Fruit fly (Drosophila melanogaster) whole organism, larva: ENCODE data around the gene CG5412.
A peak's percentile ranks its signal among the peaks of the same experiment; 100 is the strongest.

Source experiments
- noc ChIP-seq: fragments of 200-800 bp; sonication (Bioruptor generic); optimal IDR thresholded peaks from 3 replicates; lab custom pipeline; 2019; ENCODE audit warnings: missing biosample characterization, mild to moderate bottlenecking, missing genetic modification characterization, moderate library complexity

The CG5412 gene

DNA sequence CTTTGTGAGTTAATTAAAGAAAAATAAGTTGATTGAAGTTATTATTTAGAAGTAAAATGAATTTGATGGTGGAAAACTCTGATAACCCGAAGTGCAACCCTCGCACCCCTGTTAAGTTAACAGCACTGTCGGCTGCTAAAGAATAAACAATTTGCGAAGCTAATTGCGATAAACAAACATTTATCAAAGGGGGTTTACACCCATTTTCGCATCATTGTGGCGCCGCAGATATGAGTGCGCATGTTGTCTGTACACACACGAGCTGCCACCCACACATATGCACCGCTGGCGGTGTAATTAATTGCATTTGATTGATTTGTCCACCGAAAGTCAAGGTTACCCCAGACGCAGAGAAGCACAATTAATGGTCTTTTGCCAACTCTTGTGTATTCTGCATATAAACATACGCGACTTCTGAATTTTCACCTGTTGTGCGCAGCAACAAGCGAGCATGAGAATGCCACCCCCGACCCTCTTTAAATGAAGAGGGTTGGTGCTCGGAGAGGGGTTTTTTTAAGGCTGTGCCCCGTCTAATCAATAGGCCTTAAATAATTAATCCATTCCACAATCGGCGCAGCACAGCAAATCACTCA is 25.3 kb upstream of the CG5412 start:
- TF ChIP-seq noc (tag; lab: Kevin White, UChicago) = no peak

DNA sequence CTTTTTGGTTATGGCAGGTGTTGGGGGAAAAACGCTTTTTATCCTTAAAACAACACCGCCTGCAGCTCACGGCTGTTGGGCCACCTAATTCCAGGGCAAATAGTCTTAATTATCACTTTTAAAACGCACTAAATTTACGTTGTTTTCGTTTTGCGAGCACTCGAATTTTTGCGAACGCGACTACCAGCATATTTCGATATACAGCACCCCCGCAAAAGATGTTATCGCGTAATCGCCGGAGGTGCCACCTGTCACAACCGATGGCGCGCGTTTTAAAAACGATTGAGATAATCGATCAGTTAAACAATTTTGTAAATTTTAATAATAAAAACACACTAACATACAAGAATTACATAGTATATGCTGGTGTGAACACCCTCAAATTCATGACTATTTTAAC is 24.8 kb upstream of the CG5412 start, which contains the start of gene Stat92E:
Gene Stat92E, minus strand, starts transcription at position 219 of the 400 bp plus-strand sequence.
- no peak for TF ChIP-seq noc (tag; lab: Kevin White, UChicago)

DNA sequence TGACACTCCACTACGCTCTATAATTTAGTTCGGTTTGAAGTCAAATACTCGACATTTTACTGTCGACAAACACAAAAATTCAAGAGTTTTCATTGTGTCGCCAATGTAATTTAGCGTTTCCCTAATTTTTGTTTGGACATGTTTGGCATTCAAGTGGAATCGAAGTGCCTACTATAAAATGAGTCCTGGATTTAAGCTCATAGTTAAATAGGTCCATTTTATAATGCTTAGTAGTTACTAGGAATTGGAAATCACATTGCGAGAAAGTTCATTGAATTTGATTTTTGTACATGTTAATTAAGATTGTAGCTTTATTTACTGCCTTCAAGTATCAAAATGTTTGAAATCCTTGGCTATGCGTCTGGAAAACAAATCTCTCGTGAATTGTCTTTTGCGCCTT is 22.6 kb upstream of the CG5412 start, which contains the start of gene att-ORFB:
Gene att-ORFB, minus strand, starts transcription at position 101 of the 400 bp plus-strand sequence.
- TF ChIP-seq noc (tag; lab: Kevin White, UChicago) = no peak

DNA sequence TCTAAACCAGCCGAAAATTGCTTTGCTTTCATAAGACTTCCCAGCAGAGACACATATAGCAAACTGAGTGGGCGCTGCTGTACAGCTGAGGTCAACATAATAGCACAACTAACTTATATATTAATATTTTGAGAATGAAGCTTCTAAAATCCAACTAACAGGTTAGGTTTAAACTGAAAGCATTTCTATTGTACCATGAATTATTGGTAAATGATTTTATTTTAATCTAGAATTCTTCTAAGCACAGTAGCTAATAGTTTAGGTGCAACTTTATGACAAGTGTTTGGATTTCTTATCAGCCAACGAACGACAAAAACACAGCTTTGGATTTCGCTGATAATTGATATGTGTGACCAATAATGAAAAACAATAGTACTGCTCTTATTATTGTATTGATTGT is 21.8 kb upstream of the CG5412 start:
- TF ChIP-seq noc (tag; lab: Kevin White, UChicago) = peak; percentile 39

DNA sequence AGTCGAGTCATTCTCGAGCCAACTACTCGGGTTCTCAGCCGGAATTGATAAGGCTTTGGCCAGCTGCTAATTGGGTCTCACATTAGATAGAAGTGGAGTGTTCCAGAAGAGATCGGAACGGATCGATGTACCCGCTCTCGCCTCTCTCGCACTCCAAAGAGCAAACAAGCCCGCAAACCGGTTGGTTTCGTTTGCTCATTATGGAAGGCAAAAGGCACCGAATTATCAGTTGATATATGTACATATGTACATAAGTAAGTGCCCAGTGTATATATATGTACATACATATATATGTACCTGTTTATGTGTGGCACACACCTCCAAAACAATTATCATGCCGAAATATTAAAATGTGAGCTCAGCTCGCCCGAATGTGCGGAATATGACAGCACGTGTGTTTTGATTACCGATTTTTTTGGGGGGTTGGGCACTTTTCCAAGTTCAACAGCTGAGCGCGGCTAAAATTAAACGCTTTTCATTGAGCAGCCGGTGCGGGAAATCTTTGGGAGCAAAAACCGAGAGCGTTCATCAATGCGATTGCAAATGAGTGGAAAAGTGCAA is 21.1 kb upstream of the CG5412 start:
- TF ChIP-seq noc (tag; lab: Kevin White, UChicago) = no peak

DNA sequence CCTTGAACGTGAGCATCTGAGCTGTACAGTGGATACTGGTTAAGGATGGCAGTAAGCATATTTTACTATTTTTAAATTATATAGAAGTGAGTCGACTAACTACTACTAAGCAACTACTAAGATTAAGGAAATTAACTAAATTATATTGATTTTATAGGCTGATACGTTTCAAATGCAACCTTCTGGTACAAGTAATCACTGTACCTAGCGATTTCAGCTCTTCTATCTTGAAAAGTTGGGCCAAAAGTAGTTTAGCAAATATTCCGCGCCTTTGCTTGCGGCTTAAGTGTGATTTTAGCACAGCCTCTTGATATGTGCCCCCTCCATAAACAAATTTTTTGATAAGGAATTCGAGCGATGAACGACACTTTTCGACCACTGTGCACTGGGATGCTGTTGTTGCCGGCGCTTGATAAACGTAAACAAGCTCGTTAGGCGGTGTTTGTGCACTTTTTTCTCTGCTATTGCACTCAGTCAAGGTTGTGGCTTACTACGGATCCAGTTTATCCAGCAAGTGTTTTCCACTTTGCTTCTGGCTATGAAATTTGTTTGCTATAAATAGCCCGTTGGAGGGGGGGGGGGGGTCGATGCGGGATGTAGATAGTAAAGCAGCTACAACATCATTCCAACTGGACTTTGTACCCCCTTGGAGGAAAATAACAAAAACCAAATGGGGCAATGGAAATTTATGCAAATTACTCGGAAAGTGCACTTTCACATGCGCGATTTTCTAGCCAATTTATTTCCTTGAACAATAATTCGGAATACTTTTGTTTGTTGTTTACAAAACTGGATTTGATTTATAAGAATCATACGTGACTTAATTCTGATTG is 20.4 kb upstream of the CG5412 start:
- peak; percentile 87 for TF ChIP-seq noc (tag; lab: Kevin White, UChicago)

DNA sequence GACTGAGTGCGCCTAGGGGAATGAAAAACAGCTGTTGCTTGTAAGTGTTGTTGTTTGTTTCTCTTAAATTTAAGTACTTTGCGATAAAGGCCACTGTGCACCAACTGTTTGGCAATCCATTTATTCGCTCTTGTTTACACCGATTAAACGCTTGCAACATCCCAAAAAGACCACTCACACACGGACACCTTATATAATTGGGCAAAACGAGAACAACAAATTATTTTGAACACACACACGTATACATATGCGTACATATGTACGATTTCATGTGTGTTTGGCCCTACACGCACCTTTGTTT is 19.8 kb upstream of the CG5412 start:
- no peak for TF ChIP-seq noc (tag; lab: Kevin White, UChicago)

DNA sequence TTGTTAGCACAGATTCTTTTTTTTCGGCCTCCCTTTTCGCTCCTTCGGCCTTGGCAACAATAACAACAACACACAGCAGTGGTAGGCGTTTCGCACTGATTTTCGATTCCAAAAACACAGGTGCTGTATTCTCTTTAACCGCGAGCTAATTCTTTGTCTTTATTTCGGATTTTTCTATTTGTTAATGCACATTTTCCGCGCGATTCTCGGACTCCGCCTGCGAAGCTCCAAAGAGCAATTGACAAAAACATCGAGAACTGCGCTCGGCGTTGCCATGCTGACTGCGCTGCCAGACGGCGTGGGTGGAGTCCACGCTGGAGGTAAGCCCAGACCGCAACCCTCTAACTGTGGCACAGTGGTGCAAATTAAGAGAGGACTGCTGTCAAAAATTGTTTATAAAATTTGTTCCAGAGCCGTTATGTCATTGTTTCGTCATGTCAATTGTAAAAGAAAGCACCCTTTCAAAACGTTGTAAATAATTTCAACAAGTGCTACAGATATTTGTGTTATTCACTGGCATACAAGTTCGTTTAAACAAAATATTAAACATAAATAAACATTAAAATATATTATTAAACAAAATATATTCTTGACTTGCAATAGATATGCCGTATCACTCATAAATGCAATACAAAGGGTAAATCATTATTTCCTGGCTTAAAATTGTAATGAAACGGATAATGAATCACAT is 19.3 kb upstream of the CG5412 start, which contains the start of the genes DPCoAC and CG5180:
Gene DPCoAC, minus strand, starts transcription at position 253 of the 691 bp plus-strand sequence.
Gene CG5180, plus strand, starts transcription at position 516 of the 691 bp plus-strand sequence.
- peak; percentile 36 for TF ChIP-seq noc (tag; lab: Kevin White, UChicago)

DNA sequence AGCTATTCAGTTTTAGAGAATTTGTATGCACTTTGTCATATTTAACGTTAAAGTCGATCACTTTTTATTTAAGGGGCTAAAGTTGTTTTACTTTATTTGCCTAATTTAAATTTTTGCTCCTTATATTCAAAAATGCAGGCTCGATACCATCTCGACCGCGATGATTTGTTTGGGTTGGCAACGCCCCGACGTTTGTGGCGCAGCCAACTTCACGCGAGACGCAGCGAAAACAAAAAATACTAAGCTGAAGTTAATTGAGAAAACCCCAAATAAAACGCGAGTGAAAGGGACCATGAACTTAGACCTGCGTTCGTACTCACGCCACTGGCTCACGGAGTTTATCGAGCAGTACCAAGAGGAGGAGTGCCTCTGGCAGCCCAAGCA is 18.8 kb upstream of the CG5412 start:
- no peak for TF ChIP-seq noc (tag; lab: Kevin White, UChicago)

DNA sequence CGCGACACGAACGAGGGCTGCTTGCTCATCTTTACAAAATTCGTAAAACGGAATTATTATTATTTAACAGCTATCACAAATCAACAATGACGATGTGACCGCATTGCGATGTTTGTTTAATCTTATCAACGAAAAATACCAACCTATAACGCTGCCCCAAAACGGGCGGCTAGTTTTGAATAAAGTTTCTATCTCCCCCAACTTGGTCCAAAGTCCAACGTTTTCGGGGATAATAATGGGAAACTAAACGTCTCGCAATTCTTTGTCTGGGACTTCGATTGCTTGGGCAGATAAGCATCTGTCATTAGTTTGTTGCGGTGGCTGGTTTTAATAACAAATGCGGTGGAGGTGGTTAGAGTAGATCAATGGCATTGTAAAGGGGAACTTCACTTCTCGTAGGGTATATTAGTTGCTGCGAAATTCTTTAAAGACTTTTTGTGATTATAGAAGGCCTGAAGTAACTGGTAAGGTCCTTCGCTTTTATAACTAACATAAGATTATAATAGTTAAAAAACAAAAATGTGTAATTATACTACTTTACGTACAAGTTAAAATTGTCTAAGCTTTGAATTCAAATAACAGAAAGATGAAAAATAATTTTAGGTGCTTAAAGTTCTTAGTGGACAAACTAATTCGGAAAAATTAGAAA is 16.7 kb upstream of the CG5412 start, which contains the start of gene CG15922:
Gene CG15922, minus strand, starts transcription at position 262 of the 649 bp plus-strand sequence.
- TF ChIP-seq noc (tag; lab: Kevin White, UChicago) = no peak

DNA sequence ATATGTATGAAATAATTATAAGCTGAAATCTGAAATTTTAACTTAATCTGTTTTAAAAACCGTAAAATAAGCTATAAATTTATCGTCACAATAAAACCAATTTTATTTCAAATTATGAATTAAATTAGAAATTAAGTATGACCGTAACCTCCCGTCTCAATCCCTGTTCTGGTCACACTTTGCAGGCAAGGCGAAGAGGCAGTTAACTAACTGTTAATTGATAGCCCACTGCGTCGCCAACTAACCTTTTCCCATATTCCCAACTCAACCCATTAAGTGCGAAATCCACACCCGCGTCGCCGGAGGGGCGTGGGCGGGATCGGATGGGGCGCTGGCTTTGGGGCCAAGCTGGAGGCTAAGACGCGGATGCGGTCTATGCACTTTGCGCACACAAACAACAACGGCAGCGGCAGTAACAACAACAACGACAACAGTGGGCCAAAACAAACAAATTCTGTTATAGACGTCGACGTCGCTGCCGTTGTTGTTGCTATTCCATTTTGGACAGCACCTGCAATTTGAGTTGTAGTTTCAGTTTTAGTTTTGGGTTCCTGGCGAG is 16.1 kb upstream of the CG5412 start, which contains the start of gene CG5191:
Gene CG5191, plus strand, starts transcription at position 198 of the 559 bp plus-strand sequence.
- no peak for TF ChIP-seq noc (tag; lab: Kevin White, UChicago)

DNA sequence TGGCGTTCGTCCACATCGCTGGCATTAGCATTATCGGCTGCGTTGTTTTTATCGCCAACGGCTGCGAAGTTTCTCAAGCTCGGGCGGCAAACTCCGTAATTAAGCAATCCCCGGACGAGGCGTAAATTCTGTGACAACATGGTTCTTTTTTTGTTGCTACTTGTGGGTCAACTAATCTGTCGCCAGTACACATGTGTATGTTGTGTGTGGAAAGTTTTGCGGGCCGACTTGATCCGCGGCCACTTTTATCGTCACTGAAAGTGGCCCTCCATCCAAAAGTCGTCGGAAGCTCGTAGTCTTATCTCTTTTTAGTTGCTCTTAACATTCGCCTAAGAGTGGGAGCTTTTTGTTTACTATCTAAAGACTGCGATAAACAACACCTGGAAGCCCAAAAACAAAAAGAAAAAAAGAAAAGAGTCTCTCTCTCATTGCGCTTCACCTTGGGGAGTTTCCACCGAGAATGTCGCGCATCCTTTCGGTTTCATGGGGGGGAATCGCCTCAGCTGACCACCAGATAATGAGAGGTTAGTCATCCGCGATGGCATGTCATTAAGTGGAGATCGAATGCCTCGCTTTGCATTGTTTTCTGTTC is 12.9 kb upstream of the CG5412 start, which contains the start of gene CG10877:
Gene CG10877, minus strand, starts transcription at position 238 of the 592 bp plus-strand sequence.
- no peak for TF ChIP-seq noc (tag; lab: Kevin White, UChicago)

DNA sequence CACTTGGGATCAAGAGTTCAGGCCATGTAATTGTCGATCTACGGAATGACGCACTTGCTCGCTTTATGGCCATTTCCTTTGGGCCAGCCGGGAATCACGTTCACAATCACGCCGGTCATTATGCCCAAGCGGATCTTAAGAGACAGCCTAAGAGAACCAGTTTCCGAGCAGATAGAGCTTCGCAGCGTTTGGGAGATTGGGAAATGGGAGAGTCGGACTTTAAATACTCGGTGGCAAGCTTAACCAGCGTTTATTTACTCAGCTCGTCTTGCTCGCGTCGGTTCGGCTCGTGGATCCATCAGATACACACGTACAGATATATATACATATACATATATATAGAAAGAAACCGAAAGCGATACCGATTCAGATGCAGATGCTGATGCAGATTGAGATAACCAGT is 11.3 kb upstream of the CG5412 start:
- no peak for TF ChIP-seq noc (tag; lab: Kevin White, UChicago)

DNA sequence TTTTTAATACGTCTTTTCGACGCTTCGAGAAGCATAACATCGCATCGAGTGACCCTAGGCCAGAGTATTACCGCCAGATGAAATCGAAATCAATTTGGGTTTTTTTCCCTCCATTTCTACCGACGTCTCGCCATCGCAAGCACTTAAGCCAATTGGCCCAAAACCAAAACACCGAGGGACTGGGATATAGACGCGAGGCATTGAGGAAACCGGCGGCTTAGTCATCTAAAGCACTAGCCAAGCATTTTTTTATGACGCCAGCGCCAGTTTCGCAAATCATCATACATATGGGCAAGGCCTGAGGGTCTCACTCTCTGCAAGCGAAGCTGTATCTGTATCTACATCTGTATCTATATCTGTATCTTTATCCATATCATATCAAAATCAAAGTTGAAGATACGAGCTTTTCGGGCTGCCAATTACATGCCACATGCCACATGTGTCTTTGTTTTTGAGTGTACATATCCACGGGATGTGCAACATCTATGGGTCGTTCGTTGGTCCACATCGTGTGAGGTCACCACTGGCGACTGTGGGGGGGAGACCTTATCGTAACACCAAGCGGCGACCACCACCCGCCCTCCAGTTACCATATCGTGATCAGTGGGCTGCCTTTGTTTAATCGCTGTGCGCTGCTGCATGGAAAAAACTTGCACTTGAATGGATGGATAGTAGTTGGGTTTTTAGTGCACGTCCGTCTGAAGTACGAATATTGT is 9.2 kb upstream of the CG5412 start:
- no peak for TF ChIP-seq noc (tag; lab: Kevin White, UChicago)
